Worm (Caenorhabditis elegans): ENCODE results near the gene C02F5.14.

Gene C02F5.14

DNA sequence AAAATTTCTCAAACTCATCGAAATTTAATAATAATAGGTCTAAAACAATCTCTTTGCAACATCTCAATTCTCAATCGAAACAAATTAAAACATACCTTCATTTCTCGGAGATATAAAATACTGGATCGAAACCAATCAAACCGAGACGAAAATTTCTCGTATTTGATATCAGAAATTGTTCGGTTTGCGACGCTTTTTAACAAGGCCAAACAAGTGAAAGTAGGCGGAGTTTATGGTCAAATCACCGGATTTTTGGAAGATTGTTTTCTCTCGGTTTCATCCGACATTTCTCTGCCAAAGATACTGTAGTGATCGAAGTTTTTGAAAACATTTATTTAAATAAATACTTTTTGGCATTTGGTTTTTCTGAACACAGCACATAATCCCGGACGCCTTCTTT, at the start of gene C02F5.14:
Gene C02F5.14, minus strand, starts transcription at position 157 of the 400 bp plus-strand sequence.
- TF ChIP-seq ceh-36 (tag; optimal IDR thresholded peaks at IDR 0.05) (no peak), hmg-4 (GFP tag; optimal IDR thresholded peaks at IDR 0.05) (no peak), hmbx-1 (tag; optimal IDR thresholded peaks at IDR 0.05) (no peak), hnd-1 (tag; optimal IDR thresholded peaks at IDR 0.05) (no peak), tbx-37 (GFP tag; conservative IDR thresholded peaks at IDR 0.05) (no peak), ama-1 (optimal IDR thresholded peaks at IDR 0.05) (no peak), ets-7 (tag; optimal IDR thresholded peaks at IDR 0.05) (no peak), tbx-11 (GFP tag; IDR thresholded peaks at IDR 0.05) (no peak), aly-1 (tag; optimal IDR thresholded peaks at IDR 0.05) (no peak), pes-1 (GFP tag; IDR thresholded peaks at IDR 0.05) (no peak), F13C5.2 (tag; optimal IDR thresholded peaks at IDR 0.05) (no peak), flt-1 (GFP tag; IDR thresholded peaks at IDR 0.05) (no peak), B0310.2 (tag; optimal IDR thresholded peaks at IDR 0.05) (no peak), sea-1 (GFP tag; conservative IDR thresholded peaks at IDR 0.05) (no peak), tra-4 (tag; optimal IDR thresholded peaks at IDR 0.05) (no peak), scrt-1 (GFP tag; IDR thresholded peaks at IDR 0.05) (no peak)

DNA sequence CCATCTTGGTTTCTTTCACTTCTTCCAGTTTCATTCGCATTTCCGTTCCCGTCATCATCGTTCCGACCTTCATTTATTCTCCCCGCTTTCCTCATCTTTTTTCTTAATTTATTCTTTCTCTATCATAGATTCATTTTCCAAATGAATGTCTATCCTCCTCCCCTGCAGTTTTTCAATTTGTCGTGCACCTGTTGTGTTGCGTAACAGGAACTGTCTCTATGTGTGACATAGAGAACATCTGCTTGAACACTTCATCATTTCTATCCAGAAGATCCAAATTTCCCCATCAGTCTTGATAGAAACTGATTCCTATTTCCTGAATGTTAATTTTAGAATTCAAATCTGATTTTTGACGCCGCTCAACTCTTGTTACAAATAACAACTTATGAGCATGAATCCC, 48.2 kb upstream of the C02F5.14 start:
- no peak for TF ChIP-seq hmbx-1 (tag; optimal IDR thresholded peaks at IDR 0.05)
- no peak for TF ChIP-seq ceh-13 (GFP tag; optimal IDR thresholded peaks at IDR 0.05)

DNA sequence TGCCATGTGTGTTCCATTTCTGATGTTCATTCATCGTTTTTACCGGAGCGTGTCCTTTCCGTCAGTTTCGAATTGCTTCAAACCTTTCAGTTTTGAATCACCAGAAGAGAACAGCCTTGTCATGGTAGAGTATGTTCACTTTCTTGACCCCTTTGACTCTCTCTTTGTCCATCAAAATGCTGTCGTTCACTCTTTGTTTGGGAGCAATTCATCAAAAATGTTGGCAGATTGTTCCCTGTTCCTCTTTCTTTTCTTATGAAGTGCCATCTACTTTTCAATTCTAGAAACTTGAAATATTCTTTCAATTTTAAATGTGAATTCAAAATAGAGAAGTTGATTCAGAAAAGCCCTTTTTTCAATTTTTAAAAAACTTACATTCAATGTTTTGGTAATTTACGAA, 46.0 kb upstream of the C02F5.14 start:
- TF ChIP-seq tbx-37 (GFP tag; conservative IDR thresholded peaks at IDR 0.05) = no peak
- no peak for TF ChIP-seq ceh-36 (tag; optimal IDR thresholded peaks at IDR 0.05)
- no peak for TF ChIP-seq aly-1 (tag; optimal IDR thresholded peaks at IDR 0.05)
- no peak for TF ChIP-seq hnd-1 (tag; optimal IDR thresholded peaks at IDR 0.05)
- no peak for TF ChIP-seq F13C5.2 (tag; optimal IDR thresholded peaks at IDR 0.05)
- no peak for TF ChIP-seq tra-4 (tag; optimal IDR thresholded peaks at IDR 0.05)
- no peak for TF ChIP-seq hmbx-1 (tag; optimal IDR thresholded peaks at IDR 0.05)
- no peak for TF ChIP-seq ama-1 (optimal IDR thresholded peaks at IDR 0.05)
- no peak for TF ChIP-seq flt-1 (GFP tag; IDR thresholded peaks at IDR 0.05)

DNA sequence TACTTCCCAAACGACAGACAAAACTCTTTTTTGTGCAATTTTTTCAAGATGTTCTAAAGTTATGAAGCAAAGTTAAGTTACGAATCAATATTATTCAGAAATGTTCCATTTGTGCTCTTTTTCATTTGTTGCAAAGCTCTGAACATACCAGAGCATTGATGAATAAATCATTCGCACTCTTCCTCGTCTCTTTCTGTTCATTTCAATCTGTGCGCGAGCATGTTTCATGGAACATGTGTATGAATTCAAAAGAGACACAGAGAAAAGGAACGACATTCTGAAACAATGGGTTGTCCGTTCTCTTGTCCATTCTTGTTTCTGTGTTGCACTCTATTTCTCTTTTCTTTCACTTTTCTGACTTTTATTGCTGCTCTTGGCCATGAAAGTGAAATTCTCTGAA, 45.0 kb upstream of the C02F5.14 start:
- TF ChIP-seq ceh-13 (GFP tag; optimal IDR thresholded peaks at IDR 0.05) = no peak
- no peak for TF ChIP-seq hmbx-1 (tag; optimal IDR thresholded peaks at IDR 0.05)
- TF ChIP-seq aly-1 (tag; optimal IDR thresholded peaks at IDR 0.05) = no peak
- TF ChIP-seq ets-7 (tag; optimal IDR thresholded peaks at IDR 0.05) = no peak
- no peak for TF ChIP-seq B0310.2 (tag; optimal IDR thresholded peaks at IDR 0.05)
- no peak for TF ChIP-seq pes-1 (GFP tag; IDR thresholded peaks at IDR 0.05)
- TF ChIP-seq scrt-1 (GFP tag; IDR thresholded peaks at IDR 0.05) = no peak
- TF ChIP-seq F13C5.2 (tag; optimal IDR thresholded peaks at IDR 0.05) = no peak
- TF ChIP-seq ceh-36 (tag; optimal IDR thresholded peaks at IDR 0.05) = no peak
- no peak for TF ChIP-seq tra-4 (tag; optimal IDR thresholded peaks at IDR 0.05)
- no peak for TF ChIP-seq ama-1 (optimal IDR thresholded peaks at IDR 0.05)
- no peak for TF ChIP-seq hnd-1 (tag; optimal IDR thresholded peaks at IDR 0.05)
- TF ChIP-seq hmg-4 (GFP tag; optimal IDR thresholded peaks at IDR 0.05) = no peak
- no peak for TF ChIP-seq tbx-37 (GFP tag; conservative IDR thresholded peaks at IDR 0.05)
- TF ChIP-seq sea-1 (GFP tag; conservative IDR thresholded peaks at IDR 0.05) = no peak
- no peak for TF ChIP-seq tbx-11 (GFP tag; IDR thresholded peaks at IDR 0.05)

DNA sequence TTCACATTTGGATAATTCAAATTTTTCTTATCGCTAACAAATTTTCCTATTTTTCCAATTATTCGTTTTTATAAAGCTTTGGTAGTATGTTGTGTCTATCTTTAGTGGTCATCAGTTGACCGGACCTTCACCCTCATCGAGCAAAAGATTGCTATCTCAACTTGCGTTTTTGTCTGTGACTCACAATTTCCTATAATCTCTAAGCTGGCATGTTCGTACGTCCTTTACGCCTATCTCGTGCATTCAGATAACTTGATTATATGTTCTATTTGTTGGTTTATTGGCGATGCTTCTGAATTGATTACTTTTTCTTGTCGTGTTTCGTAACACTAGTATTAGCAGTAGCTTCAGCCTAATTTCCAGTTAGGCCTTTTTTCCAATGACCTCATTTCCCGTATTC, 44.3 kb upstream of the C02F5.14 start:
- no peak for TF ChIP-seq tbx-37 (GFP tag; conservative IDR thresholded peaks at IDR 0.05)
- TF ChIP-seq ceh-13 (GFP tag; optimal IDR thresholded peaks at IDR 0.05) = no peak

DNA sequence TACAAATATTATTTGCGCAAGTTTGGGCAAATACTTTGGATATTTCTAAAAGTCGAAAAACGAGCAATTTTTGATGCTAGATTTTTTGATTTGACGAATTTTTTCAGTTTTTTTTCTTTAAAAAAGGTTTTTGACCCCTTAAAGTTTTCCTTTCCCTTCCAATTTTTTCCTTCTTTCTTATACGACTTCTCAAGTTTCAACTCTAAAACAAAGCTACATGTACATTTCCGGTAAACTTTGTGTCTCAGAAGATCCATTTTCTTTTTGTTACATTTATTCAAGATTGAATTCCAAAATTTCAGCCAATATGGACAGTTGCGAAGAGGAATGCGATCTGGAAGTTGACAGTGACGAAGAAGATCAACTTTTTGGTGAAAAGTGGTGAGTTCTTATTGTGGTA, 43.5 kb upstream of the C02F5.14 start, which contains the start of gene mig-10:
Gene mig-10, plus strand, starts transcription at position 301 of the 400 bp plus-strand sequence.
- no peak for TF ChIP-seq tbx-37 (GFP tag; conservative IDR thresholded peaks at IDR 0.05)
- no peak for TF ChIP-seq tbx-11 (GFP tag; IDR thresholded peaks at IDR 0.05)
- TF ChIP-seq ceh-13 (GFP tag; optimal IDR thresholded peaks at IDR 0.05) = no peak
- TF ChIP-seq tra-4 (tag; optimal IDR thresholded peaks at IDR 0.05) = no peak
- no peak for TF ChIP-seq aly-1 (tag; optimal IDR thresholded peaks at IDR 0.05)
- no peak for TF ChIP-seq scrt-1 (GFP tag; IDR thresholded peaks at IDR 0.05)
- no peak for TF ChIP-seq ets-7 (tag; optimal IDR thresholded peaks at IDR 0.05)

DNA sequence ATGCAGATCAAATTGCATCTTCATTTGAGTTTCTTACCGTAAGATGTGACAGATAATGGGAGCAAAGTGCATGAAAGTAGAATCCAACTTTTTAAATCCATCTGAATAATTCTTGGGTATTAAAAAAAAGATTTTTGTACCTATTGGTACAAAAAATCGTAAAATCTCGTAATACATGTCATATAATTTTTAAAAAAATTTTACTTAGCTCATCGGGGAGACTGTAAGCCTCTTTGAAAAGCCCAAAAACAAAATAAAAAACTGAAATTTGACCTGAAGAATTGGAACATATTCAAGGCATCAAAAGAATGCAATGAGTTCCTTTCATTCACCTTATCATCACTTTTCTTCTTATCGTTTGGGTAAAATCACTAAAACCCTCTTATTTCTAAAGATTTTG, 40.6 kb upstream of the C02F5.14 start, which contains the start of gene clec-160:
Gene clec-160, minus strand, starts transcription at position 101 of the 400 bp plus-strand sequence.
- TF ChIP-seq hmg-4 (GFP tag; optimal IDR thresholded peaks at IDR 0.05) = no peak
- TF ChIP-seq aly-1 (tag; optimal IDR thresholded peaks at IDR 0.05) = no peak
- no peak for TF ChIP-seq scrt-1 (GFP tag; IDR thresholded peaks at IDR 0.05)
- no peak for TF ChIP-seq sea-1 (GFP tag; conservative IDR thresholded peaks at IDR 0.05)

DNA sequence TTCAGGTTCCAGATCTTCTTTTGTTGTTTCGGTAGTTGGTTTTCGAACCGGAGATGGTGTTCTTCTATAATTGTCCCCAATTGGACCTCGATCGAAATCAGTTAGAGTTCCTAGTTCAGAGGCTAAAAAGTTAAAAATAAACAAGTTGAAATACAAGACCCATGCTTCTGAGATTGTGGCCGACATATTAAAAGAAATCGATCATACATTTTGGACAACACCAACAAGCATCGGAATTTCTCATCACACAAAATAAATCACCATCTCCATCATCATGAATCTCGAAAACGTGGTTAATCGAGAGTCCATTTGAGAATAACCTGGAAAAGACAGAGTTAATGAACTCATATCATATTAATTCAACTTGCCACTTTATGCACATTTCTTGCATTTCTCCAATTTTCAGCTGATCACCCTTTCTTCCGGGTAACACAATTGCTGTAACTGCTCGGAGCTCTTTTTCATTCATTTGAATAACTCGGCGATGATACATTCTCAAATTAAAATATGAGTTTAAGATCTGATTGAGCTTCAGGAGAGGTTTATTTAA, 36.4 kb upstream of the C02F5.14 start, which contains the start of the genes mps-4 and F09G8.10:
Gene mps-4, minus strand, starts transcription at position 101 of the 550 bp plus-strand sequence.
Gene F09G8.10, minus strand, starts transcription at position 500 of the 550 bp plus-strand sequence.
- no peak for TF ChIP-seq ama-1 (optimal IDR thresholded peaks at IDR 0.05)
- TF ChIP-seq B0310.2 (tag; optimal IDR thresholded peaks at IDR 0.05) = no peak
- no peak for TF ChIP-seq hnd-1 (tag; optimal IDR thresholded peaks at IDR 0.05)
- no peak for TF ChIP-seq hmg-4 (GFP tag; optimal IDR thresholded peaks at IDR 0.05)
- TF ChIP-seq tbx-37 (GFP tag; conservative IDR thresholded peaks at IDR 0.05) = no peak
- TF ChIP-seq pes-1 (GFP tag; IDR thresholded peaks at IDR 0.05) = no peak
- no peak for TF ChIP-seq ets-7 (tag; optimal IDR thresholded peaks at IDR 0.05)
- TF ChIP-seq scrt-1 (GFP tag; IDR thresholded peaks at IDR 0.05) = no peak
- TF ChIP-seq hmbx-1 (tag; optimal IDR thresholded peaks at IDR 0.05) = no peak
- no peak for TF ChIP-seq flt-1 (GFP tag; IDR thresholded peaks at IDR 0.05)
- TF ChIP-seq ceh-13 (GFP tag; optimal IDR thresholded peaks at IDR 0.05) = no peak
- no peak for TF ChIP-seq tbx-11 (GFP tag; IDR thresholded peaks at IDR 0.05)
- TF ChIP-seq F13C5.2 (tag; optimal IDR thresholded peaks at IDR 0.05) = no peak
- TF ChIP-seq ceh-36 (tag; optimal IDR thresholded peaks at IDR 0.05) = no peak
- no peak for TF ChIP-seq aly-1 (tag; optimal IDR thresholded peaks at IDR 0.05)
- TF ChIP-seq sea-1 (GFP tag; conservative IDR thresholded peaks at IDR 0.05) = no peak
